Worm (Caenorhabditis elegans): ENCODE measurements around the gene ifd-1.

ifd-1 gene

DNA sequence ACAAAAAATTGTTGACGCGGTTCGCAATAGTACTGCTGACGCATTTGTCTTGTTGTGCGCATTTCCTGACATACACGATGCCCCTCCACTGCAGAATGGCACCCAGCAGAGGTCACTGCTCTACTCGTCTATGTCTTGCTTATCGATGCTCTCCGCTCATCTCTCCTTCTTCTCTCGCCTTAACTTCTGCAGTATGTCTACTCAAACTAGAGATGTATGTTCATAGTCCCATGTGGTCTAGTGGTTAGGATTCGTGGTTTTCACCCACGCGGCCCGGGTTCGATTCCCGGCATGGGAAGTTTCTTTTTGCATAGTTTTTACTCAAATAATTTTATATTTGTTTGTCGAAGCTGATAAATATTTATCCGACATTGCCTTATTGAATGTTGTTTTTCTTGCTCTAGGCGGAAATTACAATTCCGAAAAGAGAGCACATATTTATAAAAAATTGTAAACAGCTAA is 11.7 kb upstream of the ifd-1 start, which contains the start of gene C28G1.2 (continued):
- peak; percentile 87 for TF ChIP-seq Y5F2A.4 (GFP tag; optimal IDR thresholded peaks at IDR 0.05)
- no peak; the same call in none of the 2 replicates for TF ChIP-seq snpc-1.2 (GFP tag; IDR thresholded peaks at IDR 0.05)
- TF ChIP-seq arid-1 (GFP tag; conservative IDR thresholded peaks at IDR 0.05) = peak; percentile 95
- peak; percentile 47 for TF ChIP-seq F49E8.2 (tag; optimal IDR thresholded peaks at IDR 0.05; ENCODE audit: borderline replicate concordance)
- TF ChIP-seq ZK337.2 (GFP tag; IDR thresholded peaks at IDR 0.05) = peak; percentile 81
- TF ChIP-seq lin-13 (GFP tag; optimal IDR thresholded peaks at IDR 0.05) = peak; percentile 77
- peak; percentile 86 for TF ChIP-seq lin-29 (GFP tag; IDR thresholded peaks at IDR 0.05)
- peak; percentile 95 for TF ChIP-seq tra-1 (GFP tag; IDR thresholded peaks at IDR 0.05)
- TF ChIP-seq nhr-6 (tag; optimal IDR thresholded peaks at IDR 0.05) = peak; percentile 80
- TF ChIP-seq Y75B8A.6 (GFP tag; IDR thresholded peaks at IDR 0.05) = peak; percentile 95; the same call in 1 of the 2 replicates
- TF ChIP-seq aly-2 (tag; optimal IDR thresholded peaks at IDR 0.05) = no peak
- no peak for TF ChIP-seq nhr-76 (tag; optimal IDR thresholded peaks at IDR 0.05)
- TF ChIP-seq aha-1 (tag) = peak; percentile 99
- peak; percentile 88 for TF ChIP-seq zfp-3 (GFP tag; conservative IDR thresholded peaks at IDR 0.05)
- TF ChIP-seq rbr-2 (tag; optimal IDR thresholded peaks at IDR 0.05) = peak; percentile 97
- TF ChIP-seq cey-2 (tag; optimal IDR thresholded peaks at IDR 0.05; ENCODE audit: borderline replicate concordance, insufficient read depth) = no peak
- peak; percentile 89 for TF ChIP-seq mes-2 (tag; optimal IDR thresholded peaks at IDR 0.05; ENCODE audit: poor library complexity, severe bottlenecking)
- TF ChIP-seq lin-38 (GFP tag; IDR thresholded peaks at IDR 0.05) = peak; percentile 86
- peak; percentile 92 for TF ChIP-seq spr-1 (tag; optimal IDR thresholded peaks at IDR 0.05)
- TF ChIP-seq ztf-7 (tag; optimal IDR thresholded peaks at IDR 0.05) = peak; percentile 90
- peak; percentile 87 for TF ChIP-seq saeg-2 (GFP tag; IDR thresholded peaks at IDR 0.05)
- TF ChIP-seq daf-16 (GFP tag; optimal IDR thresholded peaks at IDR 0.05) = peak; percentile 85 to 95
- TF ChIP-seq daf-16 (tag; optimal IDR thresholded peaks at IDR 0.05) = peak; percentile 81
- TF ChIP-seq gei-8 (GFP tag; optimal IDR thresholded peaks at IDR 0.05) = peak; percentile 87
- peak; percentile 87 for TF ChIP-seq spr-3 (GFP tag; optimal IDR thresholded peaks at IDR 0.05)
- peak; percentile 67 for TF ChIP-seq unc-130 (GFP tag; optimal IDR thresholded peaks at IDR 0.05)
- peak; percentile 96 for TF ChIP-seq daf-19 (GFP tag; conservative IDR thresholded peaks at IDR 0.05)
- TF ChIP-seq fkh-10 (GFP tag; optimal IDR thresholded peaks at IDR 0.05) = peak; percentile 89
- peak; percentile 78 for TF ChIP-seq php-3 (GFP tag; IDR thresholded peaks at IDR 0.05)
- TF ChIP-seq lin-39 (tag; optimal IDR thresholded peaks at IDR 0.05) = no peak
- peak; percentile 14 for TF ChIP-seq ceh-82 (tag; optimal IDR thresholded peaks at IDR 0.05)
- TF ChIP-seq lin-1 (GFP tag; IDR thresholded peaks at IDR 0.05) = peak; percentile 83
- peak; percentile 95 for TF ChIP-seq T26A8.4 (GFP tag; IDR thresholded peaks at IDR 0.05)
- TF ChIP-seq fos-1 (tag; optimal IDR thresholded peaks at IDR 0.05) = no peak
- TF ChIP-seq skn-1 (tag; optimal IDR thresholded peaks at IDR 0.05) = no peak
- peak; percentile 71; the same call in 1 of the 2 replicates for TF ChIP-seq daf-8 (GFP tag; IDR thresholded peaks at IDR 0.05)
- TF ChIP-seq lsy-2 (tag; optimal IDR thresholded peaks at IDR 0.05) = peak; percentile 65 to 88
- peak; percentile 88 for TF ChIP-seq F37D6.2 (tag; optimal IDR thresholded peaks at IDR 0.05)
- TF ChIP-seq unc-62 (GFP tag; optimal IDR thresholded peaks at IDR 0.05 in 1 of 2) = peak in 1 of 2 experiments; percentile 98
- no peak for TF ChIP-seq unc-62 (tag; optimal IDR thresholded peaks at IDR 0.05)
- TF ChIP-seq egl-43 (GFP tag; IDR thresholded peaks at IDR 0.05) = peak; percentile 99
- TF ChIP-seq nhr-28 (tag; optimal IDR thresholded peaks at IDR 0.05) = peak; percentile 72
- peak; percentile 78 for TF ChIP-seq T20F7.1 (GFP tag; optimal IDR thresholded peaks at IDR 0.05)
- no peak; the same call in none of the 2 replicates for TF ChIP-seq Y48G9A.11 (GFP tag; IDR thresholded peaks at IDR 0.05)
- TF ChIP-seq hlh-11 (tag; optimal IDR thresholded peaks at IDR 0.05) = peak; percentile 88
- TF ChIP-seq dpl-1 (GFP tag; optimal IDR thresholded peaks at IDR 0.05) = peak; percentile 77
- TF ChIP-seq madf-5 (GFP tag; IDR thresholded peaks at IDR 0.05) = peak; percentile 91 to 98
- peak; percentile 57 for TF ChIP-seq jun-1 (tag; optimal IDR thresholded peaks at IDR 0.05)
- TF ChIP-seq nhr-111 (GFP tag; optimal IDR thresholded peaks at IDR 0.05) = peak; percentile 90
- TF ChIP-seq sdz-12 (GFP tag; optimal IDR thresholded peaks at IDR 0.05) = peak; percentile 80
- no peak for TF ChIP-seq ceh-32 (tag; optimal IDR thresholded peaks at IDR 0.05; ENCODE audit: poor library complexity)

Measured in whole organism, L4 larva.